Worm (Caenorhabditis elegans) whole organism, L1 larva: ENCODE results near the gene irld-65.

Experiments
- C16A3.4 ChIP-seq: fragments of 150-350 bp; optimal IDR thresholded peaks from 2 replicates; lab custom pipeline; 2014; ENCODE audit warnings: missing biosample characterization, missing genetic modification characterization
- F16B12.6 ChIP-seq: fragments of 150-350 bp; optimal IDR thresholded peaks from 2 replicates; lab custom pipeline; 2014; ENCODE audit warnings: missing biosample characterization, missing genetic modification characterization
- Y116A8C.19 ChIP-seq: sonication (generic microtip); optimal IDR thresholded peaks from 2 replicates; lab custom pipeline; 2016; ENCODE audit warnings: missing compliant biosample characterization, missing genetic modification characterization, borderline replicate concordance
- aha-1 ChIP-seq: fragments of 150-350 bp; optimal IDR thresholded peaks from 2 replicates; lab custom pipeline; 2014; ENCODE audit warnings: missing biosample characterization, missing genetic modification characterization
- alr-1 ChIP-seq: fragments of 200-800 bp; sonication (Bioruptor generic); optimal IDR thresholded peaks from 2 replicates; lab custom pipeline; 2018; ENCODE audit warnings: borderline replicate concordance, mild to moderate bottlenecking, missing genetic modification characterization, missing compliant biosample characterization
- ceh-63 ChIP-seq: fragments of 200-800 bp; sonication (Bioruptor generic); optimal IDR thresholded peaks from 2 replicates; lab custom pipeline; 2018; ENCODE audit warnings: mild to moderate bottlenecking, missing genetic modification characterization, missing compliant biosample characterization
- ceh-8 ChIP-seq: fragments of 200-800 bp; sonication (Bioruptor generic); optimal IDR thresholded peaks from 2 replicates; lab custom pipeline; 2018; ENCODE audit warnings: mild to moderate bottlenecking, missing genetic modification characterization, moderate library complexity, missing compliant biosample characterization
- ceh-82 ChIP-seq, 3 experiments: fragments of 150-350 bp in 1 of 3; sonication (generic microtip) in 2 of 3; optimal IDR thresholded peaks; 2 replicates each; lab custom pipeline; 2014 to 2017; ENCODE audit warnings: missing biosample characterization in 3 of 3, missing genetic modification characterization in 3 of 3
- ceh-88 ChIP-seq: fragments of 200-800 bp; sonication (Bioruptor generic); IDR thresholded peaks from 2 replicates; pipeline ENCODE4 v1.3.6; 2022; ENCODE audit warnings: missing genetic modification characterization, missing compliant biosample characterization
- ceh-90 ChIP-seq: sonication (generic microtip); optimal IDR thresholded peaks from 2 replicates; lab custom pipeline; 2016; ENCODE audit warnings: missing genetic modification characterization, missing compliant biosample characterization
- ces-1 ChIP-seq: fragments of 150-350 bp; optimal IDR thresholded peaks from 2 replicates; lab custom pipeline; 2014; ENCODE audit warnings: missing biosample characterization, missing genetic modification reagents, missing genetic modification characterization
- dpl-1 ChIP-seq, 3 experiments: fragments of 150-350 bp in 2 of 3; sonication (generic microtip) in 1 of 3; optimal IDR thresholded peaks; 2 replicates each; lab custom pipeline; 2014 to 2017; ENCODE audit warnings: missing biosample characterization in 3 of 3, missing genetic modification characterization in 3 of 3, missing genetic modification reagents in 3 of 3
- dsc-1 ChIP-seq: sonication (generic microtip); optimal IDR thresholded peaks from 2 replicates; lab custom pipeline; 2016; ENCODE audit warnings: mild to moderate bottlenecking, missing genetic modification characterization, missing compliant biosample characterization
- efl-1 ChIP-seq, 4 experiments: fragments of 150-350 bp; optimal IDR thresholded peaks in 3 of 4; peaks in 1 of 4; 1 replicate in 1 of 4; 2 replicates in 3 of 4; lab custom pipeline; 2014; ENCODE audit warnings: missing biosample characterization in 2 of 4, missing genetic modification characterization in 2 of 4, missing genetic modification reagents in 2 of 4
- efl-3 ChIP-seq: fragments of 200-800 bp; sonication (Bioruptor generic); optimal IDR thresholded peaks from 2 replicates; lab custom pipeline; 2018; ENCODE audit warnings: mild to moderate bottlenecking, missing genetic modification characterization, missing compliant biosample characterization
- elt-2 ChIP-seq: sonication (generic microtip); optimal IDR thresholded peaks from 2 replicates; lab custom pipeline; 2016; ENCODE audit warnings: missing genetic modification characterization, mild to moderate bottlenecking, inconsistent platforms, missing compliant biosample characterization, missing genetic modification reagents
- elt-3 ChIP-seq, 6 experiments: fragments of 150-350 bp in 1 of 6; sonication (generic microtip); optimal IDR thresholded peaks; 2 replicates each; lab custom pipeline; 2017 to 2018; ENCODE audit warnings: missing biosample characterization in 6 of 6, missing genetic modification characterization in 6 of 6, inconsistent platforms in 1 of 6
- ets-5 ChIP-seq: fragments of 200-800 bp; sonication (Bioruptor generic); IDR thresholded peaks from 2 replicates; pipeline ENCODE4 v1.3.6; 2022; ENCODE audit warnings: missing genetic modification characterization, missing compliant biosample characterization
- fkh-10 ChIP-seq: sonication (generic microtip); optimal IDR thresholded peaks from 2 replicates; lab custom pipeline; 2017; ENCODE audit warnings: missing biosample characterization, missing genetic modification reagents, missing genetic modification characterization
- fkh-4 ChIP-seq: sonication (generic microtip); optimal IDR thresholded peaks from 2 replicates; lab custom pipeline; 2016; ENCODE audit warnings: missing compliant biosample characterization, missing genetic modification characterization, borderline replicate concordance
- fkh-8 ChIP-seq: sonication (generic microtip); optimal IDR thresholded peaks from 2 replicates; lab custom pipeline; 2016; ENCODE audit warnings: mild to moderate bottlenecking, missing genetic modification characterization, missing compliant biosample characterization
- fos-1 ChIP-seq: fragments of 150-350 bp; optimal IDR thresholded peaks from 2 replicates; lab custom pipeline; 2014; ENCODE audit warnings: missing biosample characterization, missing genetic modification characterization
- hlh-17 ChIP-seq: fragments of 200-800 bp; sonication (Bioruptor generic); optimal IDR thresholded peaks from 2 replicates; lab custom pipeline; 2018; ENCODE audit warnings: missing genetic modification characterization, mild to moderate bottlenecking, missing compliant biosample characterization, moderate library complexity, borderline replicate concordance
- hlh-4 ChIP-seq: sonication (generic microtip); optimal IDR thresholded peaks from 2 replicates; lab custom pipeline; 2016; ENCODE audit warnings: mild to moderate bottlenecking, missing genetic modification characterization, missing compliant biosample characterization
- hpl-2 ChIP-seq: fragments of 150-350 bp; optimal IDR thresholded peaks from 2 replicates; lab custom pipeline; 2014; ENCODE audit warnings: missing biosample characterization, missing genetic modification reagents, missing genetic modification characterization
- jun-1 ChIP-seq: fragments of 150-350 bp; optimal IDR thresholded peaks from 2 replicates; lab custom pipeline; 2014; ENCODE audit warnings: missing biosample characterization, missing genetic modification reagents, missing genetic modification characterization
- lin-13 ChIP-seq: fragments of 150-350 bp; optimal IDR thresholded peaks from 2 replicates; lab custom pipeline; 2014; ENCODE audit warnings: missing biosample characterization, missing genetic modification reagents, missing genetic modification characterization
- lin-14 ChIP-seq: fragments of 200-800 bp; sonication (Bioruptor generic); optimal IDR thresholded peaks from 2 replicates; lab custom pipeline; 2018; ENCODE audit warnings: mild to moderate bottlenecking, missing genetic modification characterization, moderate library complexity, missing compliant biosample characterization
- lin-15B ChIP-seq: fragments of 150-350 bp; sonication (generic microtip); optimal IDR thresholded peaks from 3 replicates; lab custom pipeline; 2014; ENCODE audit warnings: missing biosample characterization, missing genetic modification characterization
- mef-2 ChIP-seq: fragments of 150-350 bp; optimal IDR thresholded peaks from 2 replicates; lab custom pipeline; 2014; ENCODE audit warnings: missing biosample characterization, missing genetic modification characterization
- nhr-11 ChIP-seq: fragments of 150-350 bp; optimal IDR thresholded peaks from 2 replicates; lab custom pipeline; 2014; ENCODE audit warnings: missing biosample characterization, missing genetic modification characterization
- nhr-20 ChIP-seq: sonication (generic microtip); optimal IDR thresholded peaks from 2 replicates; lab custom pipeline; 2016; ENCODE audit warnings: mild to moderate bottlenecking, missing genetic modification characterization, missing compliant biosample characterization
- nhr-237 ChIP-seq: fragments of 150-350 bp; optimal IDR thresholded peaks from 2 replicates; lab custom pipeline; 2014; ENCODE audit warnings: missing biosample characterization, missing genetic modification characterization
- nhr-47 ChIP-seq: sonication (generic microtip); optimal IDR thresholded peaks from 2 replicates; lab custom pipeline; 2016; ENCODE audit warnings: mild to moderate bottlenecking, missing genetic modification characterization, moderate library complexity, missing compliant biosample characterization
- nhr-71 ChIP-seq: sonication (generic microtip); optimal IDR thresholded peaks from 2 replicates; lab custom pipeline; 2016; ENCODE audit warnings: mild to moderate bottlenecking, missing genetic modification characterization, moderate library complexity, missing compliant biosample characterization
- nhr-77 ChIP-seq: fragments of 150-350 bp; optimal IDR thresholded peaks from 2 replicates; lab custom pipeline; 2014; ENCODE audit warnings: missing biosample characterization, missing genetic modification characterization
- nhr-84 ChIP-seq: sonication (generic microtip); optimal IDR thresholded peaks from 2 replicates; lab custom pipeline; 2017; ENCODE audit warnings: missing biosample characterization, missing genetic modification characterization
- nhr-85 ChIP-seq: sonication (generic microtip); peaks from one replicate; lab custom pipeline; 2016; ENCODE audit warnings: missing genetic modification characterization, inconsistent platforms, missing compliant biosample characterization
- pag-3 ChIP-seq: sonication (generic microtip); optimal IDR thresholded peaks from 2 replicates; lab custom pipeline; 2017; ENCODE audit warnings: missing genetic modification characterization, mild to moderate bottlenecking, missing compliant biosample characterization, antibody characterized with exemption, borderline replicate concordance; ENCODE audit not compliant: insufficient read depth
- pqm-1 ChIP-seq: sonication (generic microtip); optimal IDR thresholded peaks from 3 replicates; lab custom pipeline; 2017; ENCODE audit warnings: missing biosample characterization, missing genetic modification characterization
- rnt-1 ChIP-seq: sonication (generic microtip); optimal IDR thresholded peaks from 2 replicates; lab custom pipeline; 2016; ENCODE audit warnings: mild to moderate bottlenecking, missing genetic modification characterization, moderate library complexity, missing compliant biosample characterization
- sox-4 ChIP-seq: sonication (generic microtip); optimal IDR thresholded peaks from 2 replicates; lab custom pipeline; 2016; ENCODE audit warnings: missing genetic modification characterization, missing compliant biosample characterization
- sptf-1 ChIP-seq: fragments of 150-350 bp; optimal IDR thresholded peaks from 2 replicates; lab custom pipeline; 2014; ENCODE audit warnings: missing biosample characterization, missing genetic modification characterization
- sup-37 ChIP-seq: fragments of 200-800 bp; sonication (Bioruptor generic); optimal IDR thresholded peaks from 2 replicates; lab custom pipeline; 2018; ENCODE audit warnings: mild to moderate bottlenecking, missing genetic modification characterization, missing compliant biosample characterization
- swsn-7 ChIP-seq: sonication (generic microtip); optimal IDR thresholded peaks from 2 replicates; lab custom pipeline; 2016; ENCODE audit warnings: missing genetic modification characterization, missing compliant biosample characterization
- tbx-2 ChIP-seq: sonication (generic microtip); optimal IDR thresholded peaks from 2 replicates; lab custom pipeline; 2016; ENCODE audit warnings: missing genetic modification characterization, missing compliant biosample characterization
- tlp-1 ChIP-seq: fragments of 150-350 bp; optimal IDR thresholded peaks from 2 replicates; lab custom pipeline; 2014; ENCODE audit warnings: missing biosample characterization, missing genetic modification characterization
- unc-130 ChIP-seq: fragments of 150-350 bp; optimal IDR thresholded peaks from 2 replicates; lab custom pipeline; 2017; ENCODE audit warnings: missing biosample characterization, missing genetic modification characterization, inconsistent platforms
- unc-86 ChIP-seq: sonication (generic microtip); optimal IDR thresholded peaks from 2 replicates; lab custom pipeline; 2016; ENCODE audit warnings: missing genetic modification characterization, missing compliant biosample characterization
- unc-98 ChIP-seq: fragments of 200-800 bp; sonication (Bioruptor generic); IDR thresholded peaks from 2 replicates; pipeline ENCODE4 v1.3.6; 2022; ENCODE audit warnings: missing genetic modification characterization, missing compliant biosample characterization
- vab-15 ChIP-seq: sonication (generic microtip); optimal IDR thresholded peaks from 2 replicates; lab custom pipeline; 2017; ENCODE audit warnings: missing genotype, mild to moderate bottlenecking, missing genetic modification characterization, missing compliant biosample characterization
- xbp-1 ChIP-seq: sonication (generic microtip); optimal IDR thresholded peaks from 2 replicates; lab custom pipeline; 2016; ENCODE audit warnings: missing genetic modification characterization, missing compliant biosample characterization

irld-65 gene

DNA sequence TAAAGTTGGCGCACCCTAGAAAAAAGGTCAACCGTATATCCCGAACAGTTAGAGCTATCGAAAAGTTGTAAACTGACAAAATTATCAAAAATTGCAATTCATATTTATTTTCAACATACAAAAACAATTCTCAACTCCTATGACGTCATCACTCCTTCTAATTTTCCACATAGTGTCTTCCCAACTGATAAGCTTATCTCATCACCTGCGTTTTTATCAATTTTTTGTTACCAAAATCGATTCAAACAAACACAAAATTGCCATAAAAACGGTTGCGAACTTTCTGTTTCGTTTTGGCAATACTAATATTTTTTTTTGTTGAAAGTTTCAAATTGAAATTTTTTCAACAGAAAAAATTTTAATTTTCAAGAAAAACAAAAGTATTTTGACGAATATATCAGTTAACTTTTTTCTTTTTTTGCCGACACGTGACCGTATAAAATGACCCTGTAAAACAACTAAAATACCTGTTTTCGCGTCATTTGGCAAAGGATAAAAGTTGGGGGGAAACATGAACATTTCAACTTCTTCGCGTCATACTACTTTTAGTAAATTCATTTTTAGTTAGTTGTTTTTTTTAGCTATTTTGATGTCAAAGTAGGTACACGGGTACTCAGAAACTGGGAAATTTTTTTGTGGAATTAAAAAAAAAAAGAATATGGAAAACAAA is 37.9 kb upstream of the irld-65 start:
- TF ChIP-seq efl-1 (optimal IDR thresholded peaks at IDR 0.05; lab: Kevin White, UChicago): peak in 1 of 2 experiments; percentile 8
- TF ChIP-seq efl-1 (GFP tag; optimal IDR thresholded peaks at IDR 0.05 in 1 of 2; lab: Kevin White, UChicago): peak in 1 of 2 experiments; percentile 1
- TF ChIP-seq fkh-10 (GFP tag; lab: Kevin White, UChicago): no peak
- no peak for TF ChIP-seq unc-98 (GFP tag; lab: Robert Waterston, UW)
- no peak for TF ChIP-seq ets-5 (GFP tag; lab: Robert Waterston, UW)
- TF ChIP-seq nhr-71 (tag; lab: Kevin White, UChicago): no peak
- TF ChIP-seq ces-1 (GFP tag; lab: Kevin White, UChicago): no peak
- TF ChIP-seq swsn-7 (tag; lab: Kevin White, UChicago): no peak
- no peak for TF ChIP-seq vab-15 (tag; lab: Kevin White, UChicago)
- no peak for TF ChIP-seq lin-15B (tag; lab: Kevin White, UChicago)
- no peak for TF ChIP-seq nhr-47 (tag; lab: Kevin White, UChicago)
- no peak for TF ChIP-seq C16A3.4 (tag; lab: Kevin White, UChicago)
- no peak for TF ChIP-seq unc-130 (tag; lab: Kevin White, UChicago)
- TF ChIP-seq nhr-20 (tag; lab: Kevin White, UChicago): peak; percentile 14
- TF ChIP-seq hlh-4 (tag; lab: Kevin White, UChicago): no peak
- no peak for TF ChIP-seq ceh-90
- no peak for TF ChIP-seq ceh-88 (GFP tag; lab: Robert Waterston, UW)
- TF ChIP-seq Y116A8C.19 (tag; lab: Kevin White, UChicago): no peak
- no peak for TF ChIP-seq ceh-82 (tag; optimal IDR thresholded peaks at IDR 0.05; lab: Kevin White, UChicago)
- TF ChIP-seq efl-3 (GFP tag; lab: Kevin White, UChicago): no peak
- no peak for TF ChIP-seq dsc-1 (tag; lab: Kevin White, UChicago)
- TF ChIP-seq nhr-85 (tag; lab: Kevin White, UChicago): peak; percentile 87
- no peak for TF ChIP-seq rnt-1 (tag; lab: Kevin White, UChicago)
- TF ChIP-seq sox-4 (tag; lab: Kevin White, UChicago): no peak
- no peak for TF ChIP-seq sptf-1
- no peak for TF ChIP-seq nhr-237
- TF ChIP-seq elt-3 (tag; optimal IDR thresholded peaks at IDR 0.05; lab: Kevin White, UChicago): peak in 2 of 6 experiments; percentile 25 to 42
- no peak for TF ChIP-seq unc-86 (tag; lab: Kevin White, UChicago)
- no peak for TF ChIP-seq alr-1
- no peak for TF ChIP-seq nhr-11 (tag; lab: Kevin White, UChicago)
- TF ChIP-seq tlp-1: peak; percentile 51
- no peak for TF ChIP-seq hlh-17 (GFP tag; lab: Kevin White, UChicago)
- no peak for TF ChIP-seq nhr-77
- no peak for TF ChIP-seq fkh-8
- TF ChIP-seq pqm-1 (tag; lab: Kevin White, UChicago): peak; percentile 14
- TF ChIP-seq lin-14 (GFP tag; lab: Kevin White, UChicago): peak; percentile 48
- TF ChIP-seq fkh-4 (tag; lab: Kevin White, UChicago): no peak
- TF ChIP-seq xbp-1 (tag; lab: Kevin White, UChicago): no peak
- no peak for TF ChIP-seq jun-1
- no peak for TF ChIP-seq lin-13 (GFP tag; lab: Kevin White, UChicago)
- no peak for TF ChIP-seq sup-37 (GFP tag; lab: Kevin White, UChicago)
- TF ChIP-seq tbx-2 (tag; lab: Kevin White, UChicago): no peak
- no peak for TF ChIP-seq F16B12.6 (tag; lab: Kevin White, UChicago)
- no peak for TF ChIP-seq ceh-8 (GFP tag; lab: Kevin White, UChicago)
- peak; percentile 91 for TF ChIP-seq elt-2 (tag; lab: Kevin White, UChicago)
- TF ChIP-seq dpl-1 (GFP tag; optimal IDR thresholded peaks at IDR 0.05; lab: Kevin White, UChicago): no peak
- TF ChIP-seq hpl-2: no peak
- TF ChIP-seq pag-3 (tag; lab: Kevin White, UChicago): no peak
- TF ChIP-seq mef-2 (tag; lab: Kevin White, UChicago): no peak
- no peak for TF ChIP-seq ceh-63 (GFP tag; lab: Kevin White, UChicago)
- TF ChIP-seq fos-1 (tag; lab: Kevin White, UChicago): no peak
- no peak for TF ChIP-seq nhr-84 (tag; lab: Kevin White, UChicago)
- TF ChIP-seq aha-1 (tag; lab: Kevin White, UChicago): no peak
